Worm (Caenorhabditis elegans) whole organism, dauer: ENCODE data around the gene C17B7.14.

Source experiments
- unc-62 ChIP-seq: sonication (generic microtip); optimal IDR thresholded peaks from 2 replicates; lab custom pipeline; 2017; ENCODE audit warnings: missing biosample characterization, missing genetic modification reagents, missing genetic modification characterization

C17B7.14 gene

ce11 chrV:3280009-3280408, 40.3 kb downstream of the C17B7.14 start, which contains the start of gene T28A11.2:
T28A11.2 (plus strand) TSS chrV:3280379.
- TF ChIP-seq unc-62 (GFP tag; lab: Kevin White, UChicago) = no peak

DNA sequence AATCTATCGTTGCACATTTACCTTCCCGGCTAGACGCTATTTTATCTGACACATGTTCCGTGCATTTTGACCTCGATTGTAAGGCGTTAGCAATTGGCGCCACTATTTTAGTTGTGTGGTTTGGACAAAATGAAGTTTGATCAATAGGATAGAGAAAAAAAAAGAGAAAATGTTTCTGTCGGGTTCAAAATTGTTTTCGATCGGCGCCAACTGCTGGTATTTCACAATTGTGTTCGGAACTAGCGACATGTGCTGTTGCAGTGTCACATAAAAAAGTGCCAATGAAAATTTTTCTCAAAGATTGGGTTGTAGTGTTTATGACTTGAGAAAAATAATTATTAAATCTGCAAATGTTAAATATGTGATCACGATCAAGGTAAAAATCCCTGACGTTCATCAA, 41.2 kb downstream of the C17B7.14 start:
- no peak for TF ChIP-seq unc-62 (GFP tag; lab: Kevin White, UChicago)

DNA sequence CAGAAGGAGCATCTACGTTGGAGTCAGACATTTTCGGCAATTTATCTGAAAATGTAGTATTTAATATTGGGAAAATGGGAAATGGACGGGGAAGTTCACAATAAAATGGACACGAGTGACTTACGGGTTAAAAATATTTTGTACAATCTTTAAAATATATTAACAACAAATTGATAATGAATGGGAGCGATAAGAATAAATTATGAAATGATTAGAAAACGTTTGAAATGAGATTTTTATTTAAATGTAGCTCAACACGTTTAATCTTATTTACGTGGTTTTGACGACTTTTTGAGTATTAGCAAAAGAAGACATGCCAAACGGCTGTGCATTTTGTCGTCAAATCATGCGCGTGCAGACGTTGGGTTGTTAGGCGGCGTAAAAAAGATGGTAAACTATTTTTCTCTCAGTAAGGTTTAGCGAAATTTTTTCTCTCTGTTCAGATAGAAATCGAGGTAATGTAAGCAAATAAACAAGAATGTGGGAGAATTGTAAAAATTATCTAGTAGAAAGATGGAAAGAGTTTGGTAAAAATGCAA, 42.2 kb downstream of the C17B7.14 start, which contains the start of gene fbxa-64:
Gene fbxa-64, minus strand, starts transcription at position 51 of the 539 bp plus-strand sequence.
- no peak for TF ChIP-seq unc-62 (GFP tag; lab: Kevin White, UChicago)

DNA sequence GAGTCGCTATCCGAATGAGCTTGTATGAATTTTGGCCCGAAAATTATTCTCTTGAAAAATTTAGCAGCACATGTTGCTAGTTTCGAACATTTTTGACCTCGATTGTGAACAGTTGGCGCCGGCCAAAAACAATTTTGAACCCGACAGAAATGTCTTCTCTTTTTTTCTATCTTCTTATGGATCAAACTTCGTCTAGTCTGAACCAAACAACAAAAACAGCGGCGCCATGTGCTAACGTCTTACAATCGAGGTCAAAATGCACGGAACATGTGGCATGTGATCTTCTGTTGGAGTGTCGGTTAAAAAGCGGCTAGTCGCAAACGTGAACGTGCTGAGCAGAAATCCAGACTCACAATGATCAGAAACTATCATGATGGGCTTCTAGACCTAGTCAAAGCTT, 44.1 kb downstream of the C17B7.14 start:
- TF ChIP-seq unc-62 (GFP tag; lab: Kevin White, UChicago) = no peak

DNA sequence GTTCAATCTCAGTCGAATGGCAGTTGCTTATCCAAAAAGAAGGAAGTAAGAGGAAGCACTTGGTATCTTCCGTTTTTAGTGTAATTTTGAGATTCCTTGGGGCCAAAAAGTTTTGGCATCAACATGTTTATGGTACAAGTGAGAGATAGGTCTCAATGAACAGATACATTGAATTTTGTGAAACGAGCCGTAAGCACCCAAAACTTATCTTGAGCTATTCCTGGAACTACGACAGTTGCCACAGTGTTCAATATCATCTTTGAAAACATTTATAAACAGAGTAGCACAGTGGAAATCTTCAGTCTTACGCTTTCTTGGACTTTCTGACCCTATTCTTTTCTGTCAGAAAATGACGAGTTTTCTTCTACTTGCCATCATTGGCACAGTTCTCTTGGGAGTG, 45.3 kb downstream of the C17B7.14 start, which contains the start of gene T28A11.3:
Gene T28A11.3, plus strand, starts transcription at position 301 of the 400 bp plus-strand sequence.
- no peak for TF ChIP-seq unc-62 (GFP tag; lab: Kevin White, UChicago)

DNA sequence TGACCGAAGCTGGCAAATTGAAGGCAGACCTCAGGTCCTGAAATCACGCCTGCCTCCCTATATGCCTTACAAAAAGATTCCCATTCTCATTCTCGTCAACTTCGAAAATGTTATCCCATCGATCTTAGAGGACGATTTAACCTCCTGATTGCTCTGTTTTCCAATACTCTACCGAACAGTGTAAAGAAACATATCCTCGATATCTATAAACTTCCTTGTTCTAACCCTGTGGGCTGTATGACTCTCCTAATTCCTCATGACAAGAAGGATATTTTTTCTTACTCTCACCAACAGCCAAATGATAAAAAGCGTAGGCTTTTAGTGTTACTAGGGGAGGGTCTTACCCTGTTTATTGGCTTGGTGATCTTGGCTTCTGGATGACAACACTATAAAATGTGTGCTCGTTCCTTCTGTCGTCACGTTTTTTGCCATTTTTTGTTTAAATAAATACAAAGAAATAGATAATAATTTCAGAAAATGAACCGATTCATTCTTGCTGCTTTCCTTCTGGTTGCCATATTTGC, 46.7 kb downstream of the C17B7.14 start, which contains the start of gene T28A11.4:
Gene T28A11.4, plus strand, starts transcription at position 474 of the 524 bp plus-strand sequence.
- TF ChIP-seq unc-62 (GFP tag; lab: Kevin White, UChicago) = no peak

ce11 chrV:3273156-3273555, 47.2 kb downstream of the C17B7.14 start, which contains the start of gene T28A11.20:
T28A11.20 (minus strand) TSS chrV:3273256.
- TF ChIP-seq unc-62 (GFP tag; lab: Kevin White, UChicago) = no peak
